Worm (Caenorhabditis elegans) whole organism, midembryonic: Measurements from ENCODE around the gene ccch-2.

Experiments used
- T22C8.4 ChIP-seq: fragments of 200-800 bp; sonication (Bioruptor generic); IDR thresholded peaks from 2 replicates; pipeline ENCODE4 v1.3.6; 2022; ENCODE audit warnings: missing genetic modification characterization, missing compliant biosample characterization
- cog-1 ChIP-seq: sonication (generic microtip); optimal IDR thresholded peaks from 2 replicates; lab custom pipeline; 2016; ENCODE audit warnings: missing genetic modification characterization, missing compliant biosample characterization
- flt-1 ChIP-seq: fragments of 200-800 bp; sonication (Bioruptor generic); IDR thresholded peaks from 2 replicates; pipeline ENCODE4 v1.3.6; 2022; ENCODE audit warnings: missing genetic modification characterization, missing compliant biosample characterization
- klf-2 ChIP-seq: fragments of 200-800 bp; sonication (Bioruptor generic); conservative IDR thresholded peaks from 2 replicates; pipeline ENCODE4 v1.3.6; 2022; ENCODE audit warnings: missing genetic modification reagents, missing genetic modification characterization, missing compliant biosample characterization
- med-1 ChIP-seq: sonication (generic microtip); optimal IDR thresholded peaks from 2 replicates; lab custom pipeline; 2017; ENCODE audit warnings: missing genetic modification characterization, mild to moderate bottlenecking, missing compliant biosample characterization, antibody characterized with exemption, missing genetic modification reagents; ENCODE audit not compliant: insufficient read depth
- ref-1 ChIP-seq: fragments of 200-800 bp; sonication (Bioruptor generic); conservative IDR thresholded peaks from 2 replicates; pipeline ENCODE4 v1.3.6; 2022; ENCODE audit warnings: missing genetic modification reagents, missing genetic modification characterization, missing compliant biosample characterization
- tab-1 ChIP-seq: fragments of 200-800 bp; sonication (Bioruptor generic); IDR thresholded peaks from 2 replicates; pipeline ENCODE4 v1.3.6; 2022; ENCODE audit warnings: missing genetic modification characterization, missing compliant biosample characterization
- ztf-23 ChIP-seq: fragments of 200-800 bp; sonication (Bioruptor generic); IDR thresholded peaks from 2 replicates; pipeline ENCODE4 v1.3.6; 2022; ENCODE audit warnings: missing genetic modification reagents, missing genetic modification characterization, missing compliant biosample characterization
- ztf-29 ChIP-seq: fragments of 200-800 bp; sonication (Bioruptor generic); IDR thresholded peaks from 2 replicates; pipeline ENCODE4 v1.3.6; 2022; ENCODE audit warnings: missing genetic modification reagents, missing genetic modification characterization, missing compliant biosample characterization

ce11 chrIV:16298851-16299250, 20.8 kb downstream of the ccch-2 start, which contains the start of gene srz-72:
- TF ChIP-seq cog-1 (tag; lab: Kevin White, UChicago) (no peak), ref-1 (GFP tag; lab: Robert Waterston, UW) (no peak), flt-1 (GFP tag; lab: Robert Waterston, UW) (no peak), klf-2 (GFP tag; lab: Robert Waterston, UW) (no peak), med-1 (GFP tag; lab: Kevin White, UChicago) (no peak), tab-1 (GFP tag; lab: Robert Waterston, UW) (no peak), ztf-29 (GFP tag; lab: Robert Waterston, UW) (no peak), ztf-23 (GFP tag; lab: Robert Waterston, UW) (no peak), T22C8.4 (GFP tag; lab: Robert Waterston, UW) (no peak)
